Fruit fly (Drosophila melanogaster) whole organism, embryonic: Measurements from ENCODE around the gene sit.
A peak's percentile ranks its signal among the peaks of the same experiment; 100 is the strongest.

ENCODE experiments used
- CG10274 ChIP-seq: fragments of 200-800 bp; sonication (Bioruptor generic); optimal IDR thresholded peaks from 3 replicates; lab custom pipeline; 2017; ENCODE audit warnings: missing biosample characterization, mild to moderate bottlenecking, missing genetic modification characterization
- CG10321 ChIP-seq: fragments of 200-800 bp; sonication (Bioruptor generic); IDR thresholded peaks from 2 replicates; pipeline ENCODE4 v1.3.6; 2022; ENCODE audit warnings: missing biosample characterization, missing genetic modification characterization
- CG10431 ChIP-seq: fragments of 200-800 bp; sonication (Bioruptor generic); optimal IDR thresholded peaks from 3 replicates; lab custom pipeline; 2018; ENCODE audit warnings: missing biosample characterization, mild to moderate bottlenecking, missing genetic modification characterization
- CG10462 ChIP-seq: fragments of 200-800 bp; sonication (Bioruptor generic); optimal IDR thresholded peaks from 2 replicates; lab custom pipeline; 2016; ENCODE audit warnings: missing biosample characterization, missing genetic modification characterization
- CG11093 ChIP-seq: fragments of 200-800 bp; sonication (Bioruptor generic); IDR thresholded peaks from 3 replicates; pipeline ENCODE4 v1.3.6; 2022; ENCODE audit warnings: missing biosample characterization, missing genetic modification characterization
- CG11504 ChIP-seq: fragments of 200-800 bp; sonication (Bioruptor generic); optimal IDR thresholded peaks from 3 replicates; lab custom pipeline; 2019; ENCODE audit warnings: missing biosample characterization, mild to moderate bottlenecking, missing genetic modification characterization, moderate library complexity
- CG18619 ChIP-seq: fragments of 200-800 bp; sonication (Bioruptor generic); optimal IDR thresholded peaks from 3 replicates; lab custom pipeline; 2017; ENCODE audit warnings: missing biosample characterization, mild to moderate bottlenecking, missing genetic modification characterization
- CG2199 ChIP-seq: fragments of 200-800 bp; sonication (Bioruptor generic); IDR thresholded peaks from 3 replicates; pipeline ENCODE4 v1.3.6; 2022; ENCODE audit warnings: missing biosample characterization, missing genetic modification characterization
- CG30431 ChIP-seq: fragments of 200-800 bp; sonication (Bioruptor generic); optimal IDR thresholded peaks from 2 replicates; lab custom pipeline; 2017; ENCODE audit warnings: missing biosample characterization, missing genetic modification characterization
- CG3065 ChIP-seq: fragments of 200-800 bp; sonication (Bioruptor generic); optimal IDR thresholded peaks from 2 replicates; lab custom pipeline; 2016; ENCODE audit warnings: missing biosample characterization, missing genetic modification characterization
- CG31365 ChIP-seq: fragments of 200-800 bp; sonication (Bioruptor generic); optimal IDR thresholded peaks from 2 replicates; lab custom pipeline; 2018; ENCODE audit warnings: missing biosample characterization, mild to moderate bottlenecking, missing genetic modification characterization
- CG31441 ChIP-seq: fragments of 200-800 bp; sonication (Bioruptor generic); IDR thresholded peaks from 2 replicates; pipeline ENCODE4 v1.3.6; 2022; ENCODE audit warnings: missing biosample characterization, missing genetic modification characterization
- CG3995 ChIP-seq: fragments of 200-800 bp; sonication (Bioruptor generic); optimal IDR thresholded peaks from 3 replicates; lab custom pipeline; 2016; ENCODE audit warnings: missing biosample characterization, missing genetic modification characterization
- CG4360 ChIP-seq: fragments of 200-800 bp; sonication (Bioruptor generic); IDR thresholded peaks from 2 replicates; pipeline ENCODE4 v1.3.6; 2022; ENCODE audit warnings: missing biosample characterization, missing genetic modification characterization
- CG4730 ChIP-seq: fragments of 200-800 bp; sonication (Bioruptor generic); IDR thresholded peaks from 2 replicates; pipeline ENCODE4 v1.3.6; 2022; ENCODE audit warnings: missing biosample characterization, missing genetic modification characterization
- CG4854 ChIP-seq: fragments of 200-800 bp; sonication (Bioruptor generic); optimal IDR thresholded peaks from 2 replicates; lab custom pipeline; 2016; ENCODE audit warnings: missing biosample characterization, missing genetic modification characterization, inconsistent platforms
- CG5953 ChIP-seq: fragments of 200-800 bp; sonication (Bioruptor generic); IDR thresholded peaks from 2 replicates; pipeline ENCODE4 v1.3.6; 2022; ENCODE audit warnings: missing biosample characterization, missing genetic modification characterization
- CG6791 ChIP-seq: fragments of 200-800 bp; sonication (Bioruptor generic); IDR thresholded peaks from 3 replicates; pipeline ENCODE4 v1.3.6; 2022; ENCODE audit warnings: missing biosample characterization, missing genetic modification characterization; ENCODE audit not compliant: partially characterized antibody
- CG7987 ChIP-seq: fragments of 200-800 bp; sonication (Bioruptor generic); optimal IDR thresholded peaks from 2 replicates; lab custom pipeline; 2018; ENCODE audit warnings: missing biosample characterization, mild to moderate bottlenecking, missing genetic modification characterization, moderate library complexity
- CG8281 ChIP-seq: fragments of 200-800 bp; sonication (Bioruptor generic); optimal IDR thresholded peaks from 2 replicates; lab custom pipeline; 2018; ENCODE audit warnings: missing biosample characterization, mild to moderate bottlenecking, missing genetic modification characterization, moderate library complexity
- Dp ChIP-seq: fragments of 200-800 bp; sonication (Bioruptor generic); optimal IDR thresholded peaks from 2 replicates; lab custom pipeline; 2018; ENCODE audit warnings: missing biosample characterization, mild to moderate bottlenecking, missing genetic modification characterization, moderate library complexity
- Dref ChIP-seq: fragments of 200-800 bp; sonication (Bioruptor generic); IDR thresholded peaks from 2 replicates; pipeline ENCODE4 v1.3.6; 2022; ENCODE audit warnings: missing biosample characterization, missing genetic modification characterization
- Eip74EF ChIP-seq, 2 experiments: fragments of 200-800 bp in 1 of 2; fragments of >200 bp in 1 of 2; sonication (Bioruptor generic) in 1 of 2; optimal IDR thresholded peaks; 2 replicates each; lab custom pipeline; 2017 to 2019; ENCODE audit warnings: missing biosample characterization in 2 of 2, missing genetic modification characterization in 2 of 2, mild to moderate bottlenecking in 1 of 2, moderate library complexity in 1 of 2
- Gug ChIP-seq: fragments of 200-800 bp; sonication (Bioruptor generic); IDR thresholded peaks from 4 replicates; pipeline ENCODE4 v1.3.6; 2022; ENCODE audit warnings: missing biosample characterization, missing genetic modification characterization
- H15 ChIP-seq: fragments of 200-800 bp; sonication (Bioruptor generic); IDR thresholded peaks from 3 replicates; pipeline ENCODE4 v1.3.6; 2022; ENCODE audit warnings: missing biosample characterization, missing genetic modification characterization
- HmgD ChIP-seq: fragments of 200-800 bp; sonication (Bioruptor generic); optimal IDR thresholded peaks from 3 replicates; lab custom pipeline; 2016; ENCODE audit warnings: missing biosample characterization, missing genetic modification characterization
- HmgZ ChIP-seq: fragments of 200-800 bp; sonication (Bioruptor generic); optimal IDR thresholded peaks from 2 replicates; lab custom pipeline; 2018; ENCODE audit warnings: missing biosample characterization, mild to moderate bottlenecking, missing genetic modification characterization
- Hr39 ChIP-seq: fragments of >200 bp; optimal IDR thresholded peaks from 2 replicates; lab custom pipeline; 2017
- Kr ChIP-seq: fragments of 200-800 bp; sonication (Bioruptor generic); optimal IDR thresholded peaks from 2 replicates; lab custom pipeline; 2017; ENCODE audit warnings: missing biosample characterization, mild to moderate bottlenecking, missing genetic modification characterization
- MESR4 ChIP-seq: fragments of 200-800 bp; sonication (Bioruptor generic); optimal IDR thresholded peaks from 2 replicates; lab custom pipeline; 2018; ENCODE audit warnings: missing biosample characterization, mild to moderate bottlenecking, missing genetic modification characterization, moderate library complexity
- Mad ChIP-seq: fragments of 200-800 bp; sonication (Bioruptor generic); optimal IDR thresholded peaks from 2 replicates; lab custom pipeline; 2016; ENCODE audit warnings: missing biosample characterization, missing genetic modification characterization
- Myb ChIP-seq: fragments of 200-800 bp; sonication (Bioruptor generic); optimal IDR thresholded peaks from 2 replicates; lab custom pipeline; 2016; ENCODE audit warnings: missing biosample characterization, missing genetic modification characterization
- NC2β ChIP-seq: fragments of 200-800 bp; sonication (Bioruptor generic); optimal IDR thresholded peaks from 2 replicates; lab custom pipeline; 2016; ENCODE audit warnings: missing biosample characterization, missing genetic modification characterization
- Rx ChIP-seq: fragments of 200-800 bp; sonication (Bioruptor generic); IDR thresholded peaks from 2 replicates; pipeline ENCODE4 v1.3.6; 2022; ENCODE audit warnings: missing biosample characterization, missing genetic modification characterization
- TFAM ChIP-seq: fragments of 200-800 bp; sonication (Bioruptor generic); optimal IDR thresholded peaks from 2 replicates; lab custom pipeline; 2017; ENCODE audit warnings: missing biosample characterization, missing genetic modification characterization, inconsistent platforms
- Tbp ChIP-seq: fragments of >200 bp; optimal IDR thresholded peaks from 2 replicates; lab custom pipeline; 2018; ENCODE audit warnings: missing biosample characterization, missing genetic modification characterization
- ab ChIP-seq: fragments of 200-800 bp; sonication (Bioruptor generic); optimal IDR thresholded peaks from 2 replicates; lab custom pipeline; 2016; ENCODE audit warnings: missing biosample characterization, missing genetic modification characterization
- amos ChIP-seq: fragments of 200-800 bp; sonication (Bioruptor generic); IDR thresholded peaks from 2 replicates; pipeline ENCODE4 v1.3.6; 2022; ENCODE audit warnings: missing biosample characterization, missing genetic modification characterization; ENCODE audit not compliant: partially characterized antibody
- corto ChIP-seq: fragments of 200-800 bp; sonication (Bioruptor generic); optimal IDR thresholded peaks from 2 replicates; lab custom pipeline; 2016; ENCODE audit warnings: missing biosample characterization, mild to moderate bottlenecking, missing genetic modification characterization, moderate library complexity
- gce ChIP-seq: fragments of 200-800 bp; sonication (Bioruptor generic); IDR thresholded peaks from 3 replicates; pipeline ENCODE4 v1.3.6; 2022; ENCODE audit warnings: missing biosample characterization, missing genetic modification characterization
- grau ChIP-seq: fragments of 200-800 bp; optimal IDR thresholded peaks from 3 replicates; lab custom pipeline; 2019; ENCODE audit warnings: missing biosample characterization, mild to moderate bottlenecking, missing genetic modification characterization, moderate library complexity
- her ChIP-seq: fragments of 200-800 bp; sonication (Bioruptor generic); optimal IDR thresholded peaks from 2 replicates; lab custom pipeline; 2016; ENCODE audit warnings: missing biosample characterization, missing genetic modification characterization
- mirr ChIP-seq: fragments of 200-800 bp; sonication (Bioruptor generic); optimal IDR thresholded peaks from 3 replicates; lab custom pipeline; 2018; ENCODE audit warnings: missing biosample characterization, mild to moderate bottlenecking, missing genetic modification characterization
- otp ChIP-seq: fragments of 200-800 bp; sonication (Bioruptor generic); IDR thresholded peaks from 3 replicates; pipeline ENCODE4, ENCODE4 v1.3.6; 2022; ENCODE audit warnings: missing biosample characterization, missing genetic modification characterization
- phol ChIP-seq: fragments of 200-800 bp; sonication (Bioruptor generic); optimal IDR thresholded peaks from 3 replicates; lab custom pipeline; 2018; ENCODE audit warnings: missing biosample characterization, mild to moderate bottlenecking, missing genetic modification characterization, moderate library complexity
- pros ChIP-seq: fragments of 200-800 bp; sonication (Bioruptor generic); optimal IDR thresholded peaks from 3 replicates; lab custom pipeline; 2019; ENCODE audit warnings: missing biosample characterization, mild to moderate bottlenecking, missing genetic modification characterization, moderate library complexity
- psq ChIP-seq: fragments of 200-800 bp; sonication (Bioruptor generic); optimal IDR thresholded peaks from 2 replicates; lab custom pipeline; 2017; ENCODE audit warnings: missing biosample characterization, missing genetic modification characterization
- pzg ChIP-seq: fragments of 200-800 bp; sonication (Bioruptor generic); optimal IDR thresholded peaks from 3 replicates; lab custom pipeline; 2018; ENCODE audit warnings: missing biosample characterization, mild to moderate bottlenecking, missing genetic modification characterization, moderate library complexity
- salm ChIP-seq: fragments of 200-800 bp; sonication (Bioruptor generic); optimal IDR thresholded peaks from 2 replicates; lab custom pipeline; 2018; ENCODE audit warnings: missing biosample characterization, mild to moderate bottlenecking, missing genetic modification characterization
- tap ChIP-seq: fragments of 200-800 bp; optimal IDR thresholded peaks from 3 replicates; lab custom pipeline; 2019; ENCODE audit warnings: missing biosample characterization, mild to moderate bottlenecking, missing genetic modification characterization, moderate library complexity
- twi ChIP-seq: fragments of 200-800 bp; optimal IDR thresholded peaks from 2 replicates; lab custom pipeline; 2019; ENCODE audit warnings: missing biosample characterization, mild to moderate bottlenecking, missing genetic modification characterization, moderate library complexity

The sit gene

dm6 chr3R:22590668-22591275, 28.4 kb upstream of the sit start (continued):
- TF ChIP-seq Gug (GFP tag; lab: Robert Waterston, UW) = no peak
- TF ChIP-seq MESR4 (GFP tag; lab: Kevin White, UChicago) = no peak
- no peak for TF ChIP-seq Hr39 (lab: Kevin White, UChicago)
- TF ChIP-seq CG2199 (GFP tag; lab: Robert Waterston, UW) = peak; percentile 90; the same call in 2 of the 3 replicates
- peak; percentile 14 for TF ChIP-seq CG10431 (GFP tag; lab: Kevin White, UChicago)
- TF ChIP-seq CG11504 (tag; lab: Kevin White, UChicago) = peak; percentile 73
- peak; percentile 84 for TF ChIP-seq phol (tag; lab: Kevin White, UChicago)
- peak; percentile 57 for TF ChIP-seq CG30431 (GFP tag; lab: Kevin White, UChicago)
- peak in 1 of 2 experiments; percentile 66 for TF ChIP-seq Eip74EF (GFP tag; optimal IDR thresholded peaks at IDR 0.05; lab: Kevin White, UChicago)
- no peak for TF ChIP-seq Dp (GFP tag; lab: Kevin White, UChicago)
- no peak for TF ChIP-seq HmgD (GFP tag; lab: Kevin White, UChicago)
- no peak for TF ChIP-seq CG8281 (tag; lab: Kevin White, UChicago)
- TF ChIP-seq CG4854 (GFP tag; lab: Kevin White, UChicago) = no peak
- TF ChIP-seq Rx (GFP tag; lab: Robert Waterston, UW) = no peak
- no peak for TF ChIP-seq CG31365 (tag; lab: Kevin White, UChicago)
- TF ChIP-seq CG11093 (GFP tag; lab: Robert Waterston, UW) = no peak
- no peak for TF ChIP-seq CG10274 (GFP tag; lab: Kevin White, UChicago)
- peak; percentile 28 for TF ChIP-seq Mad (GFP tag; lab: Kevin White, UChicago)
- TF ChIP-seq tap = peak; percentile 46
- no peak for TF ChIP-seq gce (GFP tag; lab: Robert Waterston, UW)
- TF ChIP-seq Dref (GFP tag; lab: Robert Waterston, UW) = no peak
- peak; percentile 82 for TF ChIP-seq CG31441 (GFP tag; lab: Robert Waterston, UW)
- TF ChIP-seq H15 = no peak
- peak; percentile 29 for TF ChIP-seq CG10462 (GFP tag; lab: Kevin White, UChicago)
- TF ChIP-seq pzg (GFP tag; lab: Kevin White, UChicago) = no peak
- TF ChIP-seq ab (GFP tag; lab: Kevin White, UChicago) = no peak
- peak; percentile 28 for TF ChIP-seq CG3065
- TF ChIP-seq CG7987 (GFP tag; lab: Kevin White, UChicago) = no peak
- peak; percentile 63 for TF ChIP-seq twi
- TF ChIP-seq Tbp = no peak
- no peak for TF ChIP-seq mirr (GFP tag; lab: Kevin White, UChicago)
- TF ChIP-seq HmgZ (tag; lab: Kevin White, UChicago) = no peak
- peak; percentile 54 for TF ChIP-seq NC2β (GFP tag; lab: Kevin White, UChicago)
- no peak for TF ChIP-seq corto (GFP tag; lab: Kevin White, UChicago)

DNA sequence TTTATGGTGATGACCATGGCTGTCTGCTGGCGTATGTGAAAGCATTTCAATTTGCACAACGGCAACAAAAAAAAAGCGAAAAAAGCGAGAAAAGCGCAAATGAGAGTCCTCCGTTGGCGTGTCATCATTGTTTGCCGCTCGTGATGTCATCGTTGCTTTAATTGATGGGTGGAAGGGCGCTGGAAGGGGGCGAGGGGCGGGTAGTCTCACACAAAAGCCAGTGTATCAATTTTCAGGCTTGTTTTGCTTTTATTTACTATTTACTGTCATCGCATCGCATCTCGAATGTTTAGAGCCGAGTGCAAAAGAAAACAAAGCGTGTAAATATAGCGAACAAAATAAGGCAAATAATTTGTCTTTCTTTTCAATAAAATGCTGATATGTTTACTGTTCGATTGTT, 26.9 kb upstream of the sit start:
- TF ChIP-seq otp = 0 out of 3 replicates have a peak, but pooled peaks have one; percentile 55
- peak; percentile 5 for TF ChIP-seq phol (tag; lab: Kevin White, UChicago)
- no peak for TF ChIP-seq psq (GFP tag; lab: Kevin White, UChicago)
- no peak for TF ChIP-seq CG3995
- TF ChIP-seq CG4730 (GFP tag; lab: Robert Waterston, UW) = no peak
- TF ChIP-seq her (GFP tag; lab: Kevin White, UChicago) = no peak
- TF ChIP-seq salm = peak; percentile 69
- no peak for TF ChIP-seq CG6791 (GFP tag; lab: Robert Waterston, UW)
- no peak for TF ChIP-seq grau
- TF ChIP-seq amos (GFP tag; lab: Robert Waterston, UW) = no peak
- 0 out of 2 replicates have a peak, but pooled peaks have one; percentile 25 for TF ChIP-seq CG5953
- TF ChIP-seq Kr (GFP tag; lab: Kevin White, UChicago) = no peak
- TF ChIP-seq CG10321 (GFP tag; lab: Robert Waterston, UW) = no peak
- TF ChIP-seq Myb = no peak
- TF ChIP-seq CG4360 (GFP tag; lab: Robert Waterston, UW) = 0 out of 2 replicates have a peak, but pooled peaks have one; percentile 33
- TF ChIP-seq CG18619 = no peak
- TF ChIP-seq pros (GFP tag; lab: Kevin White, UChicago) = no peak
- peak; percentile 39 for TF ChIP-seq TFAM (GFP tag; lab: Kevin White, UChicago)
